Worm (Caenorhabditis elegans): ENCODE data around the gene C46A5.1.

Gene C46A5.1

DNA sequence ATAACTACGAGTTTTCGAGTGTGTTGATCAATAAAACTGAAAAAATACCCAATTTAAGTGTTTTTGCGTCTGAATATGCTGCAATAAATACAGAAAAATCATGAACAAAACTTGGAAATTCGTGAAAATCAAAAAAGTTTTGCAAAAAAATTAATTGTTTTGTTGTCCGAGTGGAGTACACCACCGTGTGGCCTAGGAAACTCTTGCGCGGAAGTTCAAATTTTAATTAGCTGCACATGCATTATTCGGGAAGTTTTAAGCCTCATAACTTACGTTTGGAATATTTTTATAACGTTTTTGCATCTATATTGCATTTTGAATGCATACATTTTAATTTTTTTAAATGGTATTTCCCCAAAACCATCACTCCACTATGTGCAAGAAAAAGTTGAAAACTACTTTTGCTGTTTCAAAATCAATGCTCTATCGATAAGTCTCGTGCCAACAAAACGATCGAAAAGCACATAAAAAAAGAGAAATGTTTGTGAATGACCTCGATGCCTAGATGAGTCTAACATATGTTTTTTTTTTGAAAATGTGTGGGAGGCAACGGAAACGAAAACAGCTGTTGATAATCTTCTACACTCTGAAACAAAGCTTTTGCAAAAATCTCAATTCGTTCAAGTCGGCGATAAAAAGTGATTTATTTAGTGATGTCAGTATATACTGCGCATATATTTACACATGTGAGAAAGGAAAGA lies 52.8 kb downstream of the C46A5.1 start:
- peak; percentile 38 for TF ChIP-seq nhr-43 (tag; optimal IDR thresholded peaks at IDR 0.05; ENCODE audit: poor library complexity, severe bottlenecking)
- TF ChIP-seq egl-5 (tag; optimal IDR thresholded peaks at IDR 0.05), result peak; percentile 80
- TF ChIP-seq pha-4 (tag; optimal IDR thresholded peaks at IDR 0.05), result peak; percentile 4
- TF ChIP-seq nfya-1 (tag; optimal IDR thresholded peaks at IDR 0.05; ENCODE audit: insufficient read depth), result peak; percentile 11
- no peak for TF ChIP-seq sea-2 (GFP tag; optimal IDR thresholded peaks at IDR 0.05)
